Fruit fly (Drosophila melanogaster) whole organism, embryonic: ENCODE measurements around the gene scny.
A peak's percentile ranks its signal among the peaks of the same experiment; 100 is the strongest.

Source experiments
- Atf6 ChIP-seq: fragments of 200-800 bp; sonication (Bioruptor generic); IDR thresholded peaks from 2 replicates; pipeline ENCODE4 v1.3.6; 2022; ENCODE audit warnings: missing biosample characterization, missing genetic modification characterization
- Bdp1 ChIP-seq: fragments of 200-800 bp; sonication (Bioruptor generic); optimal IDR thresholded peaks from 3 replicates; lab custom pipeline; 2016; ENCODE audit warnings: missing biosample characterization, missing genetic modification characterization
- CG12659 ChIP-seq: fragments of 200-800 bp; sonication (Bioruptor generic); optimal IDR thresholded peaks from 3 replicates; lab custom pipeline; 2017; ENCODE audit warnings: mild to moderate bottlenecking, missing biosample characterization, missing genetic modification reagents, missing genetic modification characterization
- CG12942 ChIP-seq: fragments of 200-800 bp; sonication (Bioruptor generic); optimal IDR thresholded peaks from 3 replicates; lab custom pipeline; 2016; ENCODE audit warnings: missing biosample characterization, missing genetic modification characterization
- CG13287 ChIP-seq: fragments of 200-800 bp; sonication (Bioruptor generic); IDR thresholded peaks from 2 replicates; pipeline ENCODE4 v1.3.6; 2022; ENCODE audit warnings: missing biosample characterization, missing genetic modification characterization; ENCODE audit not compliant: partially characterized antibody
- CG15696 ChIP-seq: fragments of 200-800 bp; sonication (Bioruptor generic); optimal IDR thresholded peaks from 2 replicates; lab custom pipeline; 2019; ENCODE audit warnings: missing biosample characterization, mild to moderate bottlenecking, missing genetic modification characterization, moderate library complexity
- CG17328 ChIP-seq: fragments of 200-800 bp; sonication (Bioruptor generic); IDR thresholded peaks from 2 replicates; pipeline ENCODE4 v1.3.6; 2022; ENCODE audit warnings: missing biosample characterization, missing genetic modification characterization
- CG17568 ChIP-seq: fragments of 200-800 bp; sonication (Bioruptor generic); optimal IDR thresholded peaks from 2 replicates; lab custom pipeline; 2018; ENCODE audit warnings: missing biosample characterization, mild to moderate bottlenecking, missing genetic modification characterization, moderate library complexity
- CG18262 ChIP-seq: fragments of 200-800 bp; optimal IDR thresholded peaks from 3 replicates; lab custom pipeline; 2019; ENCODE audit warnings: missing biosample characterization, mild to moderate bottlenecking, missing genetic modification characterization, moderate library complexity
- CG18476 ChIP-seq: fragments of 200-800 bp; sonication (Bioruptor generic); optimal IDR thresholded peaks from 2 replicates; lab custom pipeline; 2016; ENCODE audit warnings: missing biosample characterization, mild to moderate bottlenecking, missing genetic modification characterization
- CG18619 ChIP-seq: fragments of 200-800 bp; sonication (Bioruptor generic); optimal IDR thresholded peaks from 3 replicates; lab custom pipeline; 2017; ENCODE audit warnings: missing biosample characterization, mild to moderate bottlenecking, missing genetic modification characterization
- CG3281 ChIP-seq: fragments of 200-800 bp; sonication (Bioruptor generic); optimal IDR thresholded peaks from 3 replicates; lab custom pipeline; 2017; ENCODE audit warnings: missing biosample characterization, mild to moderate bottlenecking, missing genetic modification characterization
- CG34422 ChIP-seq: fragments of 200-800 bp; sonication (Bioruptor generic); IDR thresholded peaks from 3 replicates; pipeline ENCODE4 v1.3.6; 2022; ENCODE audit warnings: missing biosample characterization, missing genetic modification characterization
- CG3995 ChIP-seq: fragments of 200-800 bp; sonication (Bioruptor generic); optimal IDR thresholded peaks from 3 replicates; lab custom pipeline; 2016; ENCODE audit warnings: missing biosample characterization, missing genetic modification characterization
- CG4282 ChIP-seq: fragments of 200-800 bp; sonication (Bioruptor generic); optimal IDR thresholded peaks from 2 replicates; lab custom pipeline; 2016; ENCODE audit warnings: missing biosample characterization, missing genetic modification characterization
- CG4424 ChIP-seq: fragments of 200-800 bp; sonication (Bioruptor generic); optimal IDR thresholded peaks from 3 replicates; lab custom pipeline; 2016; ENCODE audit warnings: missing biosample characterization, missing genetic modification characterization
- CG6854 ChIP-seq: fragments of 200-800 bp; sonication (Bioruptor generic); optimal IDR thresholded peaks from 3 replicates; lab custom pipeline; 2017; ENCODE audit warnings: missing biosample characterization, mild to moderate bottlenecking, missing genetic modification characterization
- D19A ChIP-seq: fragments of 200-800 bp; optimal IDR thresholded peaks from 3 replicates; lab custom pipeline; 2019; ENCODE audit warnings: missing biosample characterization, mild to moderate bottlenecking, missing genetic modification characterization, moderate library complexity
- Dek ChIP-seq: fragments of 200-800 bp; sonication (Bioruptor generic); optimal IDR thresholded peaks from 3 replicates; lab custom pipeline; 2019; ENCODE audit warnings: missing biosample characterization, mild to moderate bottlenecking, missing genetic modification characterization, moderate library complexity
- Eip74EF ChIP-seq, 2 experiments: fragments of 200-800 bp in 1 of 2; fragments of >200 bp in 1 of 2; sonication (Bioruptor generic) in 1 of 2; optimal IDR thresholded peaks; 2 replicates each; lab custom pipeline; 2017 to 2019; ENCODE audit warnings: missing biosample characterization in 2 of 2, missing genetic modification characterization in 2 of 2, mild to moderate bottlenecking in 1 of 2, moderate library complexity in 1 of 2
- Jarid2 ChIP-seq: fragments of 200-800 bp; sonication (Bioruptor generic); optimal IDR thresholded peaks from 3 replicates; lab custom pipeline; 2017; ENCODE audit warnings: mild to moderate bottlenecking, missing biosample characterization, missing genetic modification reagents, missing genetic modification characterization
- NFAT ChIP-seq: fragments of 200-800 bp; sonication (Bioruptor generic); IDR thresholded peaks from 2 replicates; pipeline ENCODE4 v1.3.6; 2022; ENCODE audit warnings: missing biosample characterization, missing genetic modification characterization
- Nf-YB ChIP-seq: fragments of 200-800 bp; sonication (Bioruptor generic); optimal IDR thresholded peaks from 3 replicates; lab custom pipeline; 2019; ENCODE audit warnings: missing biosample characterization, mild to moderate bottlenecking, missing genetic modification characterization, moderate library complexity
- Spps ChIP-seq: fragments of 200-800 bp; sonication (Bioruptor generic); optimal IDR thresholded peaks from 2 replicates; lab custom pipeline; 2018; ENCODE audit warnings: missing biosample characterization, mild to moderate bottlenecking, missing genetic modification characterization
- YL-1 ChIP-seq: fragments of 200-800 bp; sonication (Bioruptor generic); optimal IDR thresholded peaks from 3 replicates; lab custom pipeline; 2017; ENCODE audit warnings: missing biosample characterization, mild to moderate bottlenecking, missing genetic modification characterization
- aop ChIP-seq: fragments of 200-800 bp; sonication (Bioruptor generic); IDR thresholded peaks from 2 replicates; pipeline ENCODE4 v1.3.6; 2022; ENCODE audit warnings: missing biosample characterization, missing genetic modification characterization
- ash1 ChIP-seq: fragments of 200-800 bp; sonication (Bioruptor generic); optimal IDR thresholded peaks from 2 replicates; lab custom pipeline; 2018; ENCODE audit warnings: missing biosample characterization, mild to moderate bottlenecking, missing genetic modification characterization
- ato ChIP-seq: fragments of 200-800 bp; sonication (Bioruptor generic); IDR thresholded peaks from 2 replicates; pipeline ENCODE4 v1.3.6; 2022; ENCODE audit warnings: missing biosample characterization, missing genetic modification characterization; ENCODE audit not compliant: partially characterized antibody
- cad ChIP-seq: fragments of >200 bp; optimal IDR thresholded peaks from 2 replicates; lab custom pipeline; 2017; ENCODE audit warnings: missing biosample characterization, missing genetic modification characterization
- cg ChIP-seq: fragments of 200-800 bp; sonication (Bioruptor generic); optimal IDR thresholded peaks from 3 replicates; lab custom pipeline; 2019; ENCODE audit warnings: missing biosample characterization, mild to moderate bottlenecking, missing genetic modification characterization, moderate library complexity
- croc ChIP-seq: fragments of 200-800 bp; sonication (Bioruptor generic); conservative IDR thresholded peaks from 3 replicates; pipeline ENCODE4 v1.3.6; 2022; ENCODE audit warnings: missing biosample characterization, missing genetic modification characterization
- crol ChIP-seq: fragments of 200-800 bp; sonication (Bioruptor generic); IDR thresholded peaks from 2 replicates; pipeline ENCODE4 v1.3.6; 2022; ENCODE audit warnings: missing biosample characterization, missing genetic modification characterization
- fd102C ChIP-seq: fragments of 200-800 bp; sonication (Bioruptor generic); optimal IDR thresholded peaks from 2 replicates; lab custom pipeline; 2018; ENCODE audit warnings: missing biosample characterization, mild to moderate bottlenecking, missing genetic modification characterization, moderate library complexity
- ftz-f1 ChIP-seq: fragments of 200-800 bp; sonication (Bioruptor generic); optimal IDR thresholded peaks from 2 replicates; lab custom pipeline; 2016; ENCODE audit warnings: missing biosample characterization, missing genetic modification characterization
- gcm ChIP-seq: fragments of 200-800 bp; sonication (Bioruptor generic); optimal IDR thresholded peaks from 2 replicates; lab custom pipeline; 2019; ENCODE audit warnings: missing biosample characterization, mild to moderate bottlenecking, missing genetic modification characterization, moderate library complexity
- grn ChIP-seq: fragments of 200-800 bp; sonication (Bioruptor generic); optimal IDR thresholded peaks from 3 replicates; lab custom pipeline; 2017; ENCODE audit warnings: missing biosample characterization, missing genetic modification characterization
- gsb-n ChIP-seq: fragments of 200-800 bp; sonication (Bioruptor generic); optimal IDR thresholded peaks from 3 replicates; lab custom pipeline; 2018; ENCODE audit warnings: missing biosample characterization, mild to moderate bottlenecking, missing genetic modification characterization
- h ChIP-seq: fragments of >200 bp; optimal IDR thresholded peaks from 2 replicates; lab custom pipeline; 2017
- lab ChIP-seq: fragments of 200-800 bp; sonication (Bioruptor generic); optimal IDR thresholded peaks from 3 replicates; lab custom pipeline; 2017; ENCODE audit warnings: missing biosample characterization, missing genetic modification characterization, mild to moderate bottlenecking, moderate library complexity, missing genetic modification reagents
- nau ChIP-seq: fragments of 200-800 bp; sonication (Bioruptor generic); optimal IDR thresholded peaks from 3 replicates; lab custom pipeline; 2017; ENCODE audit warnings: missing biosample characterization, mild to moderate bottlenecking, missing genetic modification characterization, missing genetic modification reagents
- pan ChIP-seq, 4 experiments: fragments of >200 bp in 3 of 4; fragments of 200-800 bp in 1 of 4; sonication (Bioruptor generic) in 1 of 4; optimal IDR thresholded peaks in 3 of 4; IDR thresholded peaks in 1 of 4; 2 replicates each; pipeline versions ENCODE4 v1.3.6 to Lab custom; 2017 to 2022; ENCODE audit warnings: missing biosample characterization in 2 of 4, missing genetic modification characterization in 2 of 4, mixed read lengths in 1 of 4
- peb ChIP-seq: fragments of 200-800 bp; sonication (Bioruptor generic); IDR thresholded peaks from 2 replicates; pipeline ENCODE4 v1.3.6; 2022; ENCODE audit warnings: missing biosample characterization, missing genetic modification characterization
- sens-2 ChIP-seq: fragments of 200-800 bp; sonication (Bioruptor generic); IDR thresholded peaks from 2 replicates; pipeline ENCODE4 v1.3.6; 2022; ENCODE audit warnings: missing biosample characterization, missing genetic modification characterization
- sqz ChIP-seq: fragments of 200-800 bp; sonication (Bioruptor generic); optimal IDR thresholded peaks from 3 replicates; lab custom pipeline; 2018; ENCODE audit warnings: missing biosample characterization, mild to moderate bottlenecking, missing genetic modification characterization
- ssp ChIP-seq: fragments of 200-800 bp; sonication (Bioruptor generic); IDR thresholded peaks from 2 replicates; pipeline ENCODE4 v1.3.6; 2022; ENCODE audit warnings: missing biosample characterization, missing genetic modification characterization
- tgo ChIP-seq: fragments of 200-800 bp; sonication (Bioruptor generic); IDR thresholded peaks from 3 replicates; pipeline ENCODE4 v1.3.6; 2022; ENCODE audit warnings: missing biosample characterization, missing genetic modification characterization
- tin ChIP-seq: fragments of 200-800 bp; sonication (Bioruptor generic); optimal IDR thresholded peaks from 3 replicates; lab custom pipeline; 2016; ENCODE audit warnings: missing biosample characterization, missing genetic modification characterization
- vfl ChIP-seq: fragments of 200-800 bp; sonication (Bioruptor generic); optimal IDR thresholded peaks from 2 replicates; lab custom pipeline; 2016; ENCODE audit warnings: missing biosample characterization, missing genetic modification characterization
- zf30C ChIP-seq: fragments of 200-800 bp; sonication (Bioruptor generic); optimal IDR thresholded peaks from 3 replicates; lab custom pipeline; 2018; ENCODE audit warnings: missing biosample characterization, mild to moderate bottlenecking, missing genetic modification characterization

The scny gene

dm6 chr3L:5810633-5811341 is 42.0 kb downstream of the scny start, which contains the start of the genes S6k and kri (continued):
- TF ChIP-seq Spps (no peak), vfl (no peak), CG18262 (tag; lab: Kevin White, UChicago) (no peak), lab (GFP tag; lab: Kevin White, UChicago) (peak; percentile 48), ato (no peak), CG17328 (GFP tag; lab: Robert Waterston, UW) (no peak), CG3995 (GFP tag; lab: Kevin White, UChicago) (peak; percentile 44), YL-1 (peak; percentile 98), cad (no peak), fd102C (no peak), crol (GFP tag; lab: Robert Waterston, UW) (no peak), pan (optimal IDR thresholded peaks at IDR 0.05; lab: Kevin White, UChicago) (no peak), pan (GFP tag; optimal IDR thresholded peaks at IDR 0.05 in 1 of 2, IDR thresholded peaks at IDR 0.05 in 1 of 2) (peak in 1 of 2 experiments; percentile 26), aop (GFP tag; lab: Robert Waterston, UW) (no peak), grn (GFP tag; lab: Kevin White, UChicago) (peak; percentile 36), CG4424 (GFP tag; lab: Kevin White, UChicago) (no peak), CG4282 (GFP tag; lab: Kevin White, UChicago) (peak; percentile 9), peb (no peak), zf30C (GFP tag; lab: Kevin White, UChicago) (no peak), Dek (tag; lab: Kevin White, UChicago) (peak; percentile 18), cg (GFP tag; lab: Kevin White, UChicago) (peak; percentile 93), CG12659 (peak; percentile 68), gcm (peak; percentile 12), CG12942 (GFP tag; lab: Kevin White, UChicago) (no peak), gsb-n (tag; lab: Kevin White, UChicago) (no peak), CG17568 (no peak), sens-2 (GFP tag; lab: Robert Waterston, UW) (no peak), tin (GFP tag; lab: Kevin White, UChicago) (no peak), sqz (no peak), croc (GFP tag; lab: Robert Waterston, UW) (no peak), D19A (tag; lab: Kevin White, UChicago) (no peak), NFAT (no peak), CG18619 (GFP tag; lab: Kevin White, UChicago) (no peak), Bdp1 (GFP tag; lab: Kevin White, UChicago) (no peak), ssp (GFP tag; lab: Robert Waterston, UW) (no peak), ash1 (GFP tag; lab: Kevin White, UChicago) (no peak), Nf-YB (no peak), Jarid2 (GFP tag; lab: Kevin White, UChicago) (peak; percentile 40), CG18476 (no peak), CG34422 (GFP tag; lab: Robert Waterston, UW) (peak; percentile 38; the same call in 1 of the 3 replicates), CG6854 (GFP tag; lab: Kevin White, UChicago) (peak; percentile 8), CG13287 (GFP tag; lab: Robert Waterston, UW) (peak; percentile 45; the same call in 1 of the 2 replicates), nau (GFP tag; lab: Kevin White, UChicago) (peak; percentile 17), CG15696 (no peak), CG3281 (no peak), tgo (GFP tag; lab: Robert Waterston, UW) (no peak), h (lab: Kevin White, UChicago) (no peak), Eip74EF (GFP tag; optimal IDR thresholded peaks at IDR 0.05; lab: Kevin White, UChicago) (peak in 1 of 2 experiments; percentile 40), ftz-f1 (GFP tag; lab: Kevin White, UChicago) (peak; percentile 87), Atf6 (0 out of 2 replicates have a peak, but pooled peaks have one; percentile 21)
